Worm (Caenorhabditis elegans) whole organism, mixed stage, embryonic: ENCODE results near the gene K09F6.10.

Experiments used
- blmp-1 ChIP-seq: fragments of 150-350 bp; optimal IDR thresholded peaks from 2 replicates; lab custom pipeline; 2014; ENCODE audit warnings: missing biosample characterization, missing genetic modification characterization
- elt-3 ChIP-seq: fragments of 150-350 bp; optimal IDR thresholded peaks from 2 replicates; lab custom pipeline; 2014; ENCODE audit warnings: missing biosample characterization, missing genetic modification characterization
- hlh-1 ChIP-seq: fragments of 150-350 bp; optimal IDR thresholded peaks from 2 replicates; lab custom pipeline; 2014; ENCODE audit warnings: missing biosample characterization, missing genetic modification reagents, missing genetic modification characterization
- lin-13 ChIP-seq: fragments of 150-350 bp; optimal IDR thresholded peaks from 2 replicates; lab custom pipeline; 2014; ENCODE audit warnings: missing biosample characterization, missing genetic modification characterization
- mab-5 ChIP-seq: fragments of 150-350 bp; optimal IDR thresholded peaks from 2 replicates; lab custom pipeline; 2014; ENCODE audit warnings: missing biosample characterization, missing genetic modification characterization
- nhr-237 ChIP-seq: fragments of 150-350 bp; optimal IDR thresholded peaks from 2 replicates; lab custom pipeline; 2014; ENCODE audit warnings: missing biosample characterization, missing genetic modification characterization
- nhr-76 ChIP-seq: sonication (generic microtip); optimal IDR thresholded peaks from 2 replicates; lab custom pipeline; 2017; ENCODE audit warnings: missing biosample characterization, missing genetic modification characterization
- sem-2 ChIP-seq: fragments of 200-800 bp; sonication (Bioruptor generic); optimal IDR thresholded peaks from 2 replicates; lab custom pipeline; 2018; ENCODE audit warnings: mild to moderate bottlenecking, missing genetic modification characterization, missing compliant biosample characterization
- snpc-4 ChIP-seq: fragments of 150-350 bp; optimal IDR thresholded peaks from 2 replicates; lab custom pipeline; 2014; ENCODE audit warnings: missing biosample characterization, missing genetic modification characterization
- unc-39 ChIP-seq: fragments of 150-350 bp; optimal IDR thresholded peaks from 2 replicates; lab custom pipeline; 2014; ENCODE audit warnings: missing biosample characterization, missing genetic modification characterization
- ztf-11 ChIP-seq: fragments of 150-350 bp; optimal IDR thresholded peaks from 2 replicates; lab custom pipeline; 2014; ENCODE audit warnings: missing biosample characterization, missing genetic modification characterization

- TF ChIP-seq nhr-237 (tag; lab: Kevin White, UChicago), result no peak
- no peak for TF ChIP-seq mab-5 (tag; lab: Kevin White, UChicago)
- TF ChIP-seq elt-3 (tag; lab: Kevin White, UChicago), result no peak
- no peak for TF ChIP-seq lin-13 (tag; lab: Kevin White, UChicago)
- TF ChIP-seq unc-39 (tag; lab: Kevin White, UChicago), result no peak
- no peak for TF ChIP-seq ztf-11 (tag; lab: Kevin White, UChicago)
- TF ChIP-seq hlh-1 (tag; lab: Kevin White, UChicago), result no peak
- no peak for TF ChIP-seq nhr-76 (tag; lab: Kevin White, UChicago)
- TF ChIP-seq blmp-1 (tag; lab: Kevin White, UChicago), result no peak
- no peak for TF ChIP-seq sem-2 (GFP tag; lab: Kevin White, UChicago)
- TF ChIP-seq snpc-4 (tag; lab: Kevin White, UChicago), result no peak
Observed at ce11 chrII:2304575-2304974, 15.9 kb upstream of the K09F6.10 start.
